Worm (Caenorhabditis elegans) whole organism, late embryonic: ENCODE results near the gene clhm-1.

ENCODE experiments used
- C08G9.2 ChIP-seq: sonication (generic microtip); optimal IDR thresholded peaks from 2 replicates; lab custom pipeline; 2016; ENCODE audit warnings: mild to moderate bottlenecking, missing genetic modification characterization, moderate library complexity, missing compliant biosample characterization
- C38D4.7 ChIP-seq: fragments of 200-800 bp; sonication (Bioruptor generic); optimal IDR thresholded peaks from 2 replicates; lab custom pipeline; 2018; ENCODE audit warnings: mild to moderate bottlenecking, missing genetic modification characterization, moderate library complexity, missing compliant biosample characterization
- F13H6.1 ChIP-seq: sonication (generic microtip); optimal IDR thresholded peaks from 2 replicates; lab custom pipeline; 2016; ENCODE audit warnings: missing genetic modification characterization, missing compliant biosample characterization
- K09A11.1 ChIP-seq: sonication (generic microtip); optimal IDR thresholded peaks from 2 replicates; lab custom pipeline; 2017; ENCODE audit warnings: antibody characterized with exemption, mild to moderate bottlenecking, missing genetic modification characterization, missing compliant biosample characterization; ENCODE audit not compliant: insufficient read depth
- T23F11.4 ChIP-seq: fragments of 200-800 bp; sonication (Bioruptor generic); optimal IDR thresholded peaks from 2 replicates; lab custom pipeline; 2018; ENCODE audit warnings: mild to moderate bottlenecking, missing genetic modification characterization, missing compliant biosample characterization
- ahr-1 ChIP-seq: sonication (generic microtip); optimal IDR thresholded peaks from 2 replicates; lab custom pipeline; 2016; ENCODE audit warnings: missing genetic modification characterization, missing compliant biosample characterization
- ama-1 ChIP-seq: fragments of 150-350 bp; optimal IDR thresholded peaks from 2 replicates; lab custom pipeline; 2014
- ceh-14 ChIP-seq: sonication (generic microtip); optimal IDR thresholded peaks from 2 replicates; lab custom pipeline; 2016; ENCODE audit warnings: missing genotype, missing genetic modification characterization, missing compliant biosample characterization
- ceh-18 ChIP-seq: sonication (generic microtip); optimal IDR thresholded peaks from 2 replicates; lab custom pipeline; 2016; ENCODE audit warnings: missing genetic modification characterization, missing compliant biosample characterization
- ceh-19 ChIP-seq: fragments of 200-800 bp; sonication (Bioruptor generic); optimal IDR thresholded peaks from 2 replicates; lab custom pipeline; 2018; ENCODE audit warnings: mild to moderate bottlenecking, missing genetic modification characterization, missing compliant biosample characterization
- ceh-2 ChIP-seq: sonication (generic microtip); optimal IDR thresholded peaks from 2 replicates; lab custom pipeline; 2016; ENCODE audit warnings: missing genotype, missing genetic modification characterization, missing compliant biosample characterization
- ceh-22 ChIP-seq: sonication (generic microtip); optimal IDR thresholded peaks from 2 replicates; lab custom pipeline; 2017; ENCODE audit warnings: missing biosample characterization, missing genetic modification characterization
- ceh-24 ChIP-seq: sonication (generic microtip); optimal IDR thresholded peaks from 2 replicates; lab custom pipeline; 2016; ENCODE audit warnings: mild to moderate bottlenecking, missing genetic modification characterization, missing compliant biosample characterization
- ceh-30 ChIP-seq: fragments of 150-350 bp; optimal IDR thresholded peaks from 2 replicates; lab custom pipeline; 2014; ENCODE audit warnings: missing biosample characterization, missing genetic modification characterization
- ceh-31 ChIP-seq: sonication (generic microtip); optimal IDR thresholded peaks from 2 replicates; lab custom pipeline; 2016; ENCODE audit warnings: missing genetic modification characterization, missing compliant biosample characterization
- ceh-34 ChIP-seq: sonication (generic microtip); optimal IDR thresholded peaks from 2 replicates; lab custom pipeline; 2016; ENCODE audit warnings: mild to moderate bottlenecking, missing genetic modification characterization, missing compliant biosample characterization
- ceh-48 ChIP-seq: sonication (generic microtip); optimal IDR thresholded peaks from 2 replicates; lab custom pipeline; 2016; ENCODE audit warnings: missing genetic modification characterization, inconsistent platforms, missing compliant biosample characterization
- ceh-6 ChIP-seq: fragments of 200-800 bp; sonication (Bioruptor generic); optimal IDR thresholded peaks from 2 replicates; lab custom pipeline; 2018; ENCODE audit warnings: mild to moderate bottlenecking, missing genetic modification characterization, missing compliant biosample characterization
- ceh-9 ChIP-seq: sonication (generic microtip); optimal IDR thresholded peaks from 2 replicates; lab custom pipeline; 2016; ENCODE audit warnings: mild to moderate bottlenecking, missing genetic modification characterization, inconsistent platforms, missing compliant biosample characterization
- che-1 ChIP-seq: sonication (generic microtip); optimal IDR thresholded peaks from 2 replicates; lab custom pipeline; 2016; ENCODE audit warnings: mild to moderate bottlenecking, missing genetic modification characterization, missing compliant biosample characterization
- dmd-4 ChIP-seq: sonication (generic microtip); optimal IDR thresholded peaks from 2 replicates; lab custom pipeline; 2016; ENCODE audit warnings: borderline replicate concordance, missing genetic modification characterization, missing compliant biosample characterization
- elt-2 ChIP-seq: sonication (generic microtip); optimal IDR thresholded peaks from 2 replicates; lab custom pipeline; 2016; ENCODE audit warnings: missing genetic modification reagents, missing genetic modification characterization, missing compliant biosample characterization
- elt-4 ChIP-seq: sonication (generic microtip); optimal IDR thresholded peaks from 2 replicates; lab custom pipeline; 2016; ENCODE audit warnings: missing genetic modification characterization, missing compliant biosample characterization
- fax-1 ChIP-seq: sonication (generic microtip); optimal IDR thresholded peaks from 2 replicates; lab custom pipeline; 2016; ENCODE audit warnings: missing genotype, missing genetic modification characterization, missing compliant biosample characterization
- gmeb-2 ChIP-seq: sonication (generic microtip); optimal IDR thresholded peaks from 2 replicates; lab custom pipeline; 2016; ENCODE audit warnings: missing genetic modification characterization, inconsistent platforms, missing compliant biosample characterization
- hlh-13 ChIP-seq: fragments of 200-800 bp; sonication (Bioruptor generic); optimal IDR thresholded peaks from 2 replicates; lab custom pipeline; 2018; ENCODE audit warnings: mild to moderate bottlenecking, missing genetic modification characterization, missing compliant biosample characterization
- hlh-15 ChIP-seq: sonication (generic microtip); optimal IDR thresholded peaks from 2 replicates; lab custom pipeline; 2016; ENCODE audit warnings: missing genetic modification characterization, missing compliant biosample characterization
- hlh-30 ChIP-seq: sonication (generic microtip); optimal IDR thresholded peaks from 2 replicates; lab custom pipeline; 2017; ENCODE audit warnings: antibody characterized with exemption, missing genetic modification characterization, missing compliant biosample characterization; ENCODE audit not compliant: insufficient read depth
- hlh-6 ChIP-seq: sonication (generic microtip); optimal IDR thresholded peaks from 2 replicates; lab custom pipeline; 2016; ENCODE audit warnings: missing genotype, missing genetic modification characterization, missing compliant biosample characterization
- hlh-8 ChIP-seq: sonication (generic microtip); optimal IDR thresholded peaks from 2 replicates; lab custom pipeline; 2016; ENCODE audit warnings: missing genotype, missing genetic modification characterization, missing compliant biosample characterization
- lim-6 ChIP-seq: sonication (generic microtip); optimal IDR thresholded peaks from 2 replicates; lab custom pipeline; 2016; ENCODE audit warnings: missing genetic modification characterization, missing compliant biosample characterization
- lin-11 ChIP-seq: fragments of 200-800 bp; sonication (Bioruptor generic); optimal IDR thresholded peaks from 2 replicates; lab custom pipeline; 2018; ENCODE audit warnings: mild to moderate bottlenecking, missing genetic modification characterization, missing compliant biosample characterization
- madf-2 ChIP-seq: sonication (generic microtip); optimal IDR thresholded peaks from 2 replicates; lab custom pipeline; 2017; ENCODE audit warnings: missing genetic modification characterization, missing compliant biosample characterization
- mec-3 ChIP-seq: sonication (generic microtip); optimal IDR thresholded peaks from 2 replicates; lab custom pipeline; 2016; ENCODE audit warnings: borderline replicate concordance, missing genetic modification characterization, missing compliant biosample characterization
- nfya-1 ChIP-seq: sonication (generic microtip); optimal IDR thresholded peaks from 2 replicates; lab custom pipeline; 2017; ENCODE audit warnings: missing genetic modification characterization, mild to moderate bottlenecking, missing compliant biosample characterization, antibody characterized with exemption, moderate library complexity
- pha-2 ChIP-seq: sonication (generic microtip); optimal IDR thresholded peaks from 2 replicates; lab custom pipeline; 2017; ENCODE audit warnings: mild to moderate bottlenecking, missing genetic modification characterization, missing compliant biosample characterization
- pqm-1 ChIP-seq: sonication (generic microtip); optimal IDR thresholded peaks from 2 replicates; lab custom pipeline; 2016; ENCODE audit warnings: missing genetic modification characterization, missing compliant biosample characterization
- pros-1 ChIP-seq: fragments of 150-350 bp; optimal IDR thresholded peaks from 2 replicates; lab custom pipeline; 2014; ENCODE audit warnings: missing biosample characterization, missing genetic modification reagents, missing genetic modification characterization
- ref-2 ChIP-seq: sonication (generic microtip); optimal IDR thresholded peaks from 2 replicates; lab custom pipeline; 2016; ENCODE audit warnings: missing genetic modification characterization, missing compliant biosample characterization
- rnt-1 ChIP-seq: sonication (generic microtip); optimal IDR thresholded peaks from 2 replicates; lab custom pipeline; 2016; ENCODE audit warnings: missing genetic modification characterization, missing compliant biosample characterization
- sdc-2 ChIP-seq: sonication (generic microtip); optimal IDR thresholded peaks from 2 replicates; lab custom pipeline; 2016; ENCODE audit warnings: missing genotype, missing genetic modification characterization, missing compliant biosample characterization
- sox-2 ChIP-seq: fragments of 200-800 bp; sonication (Bioruptor generic); IDR thresholded peaks from 2 replicates; pipeline ENCODE4 v1.3.6; 2022; ENCODE audit warnings: missing genetic modification reagents, missing genetic modification characterization, missing compliant biosample characterization
- syd-9 ChIP-seq: sonication (generic microtip); optimal IDR thresholded peaks from 2 replicates; lab custom pipeline; 2016; ENCODE audit warnings: mild to moderate bottlenecking, missing genetic modification characterization, moderate library complexity, missing compliant biosample characterization
- ttx-3 ChIP-seq: sonication (generic microtip); optimal IDR thresholded peaks from 2 replicates; lab custom pipeline; 2016; ENCODE audit warnings: missing genetic modification reagents, missing genetic modification characterization, missing compliant biosample characterization
- unc-3 ChIP-seq, 2 experiments: fragments of 200-800 bp in 1 of 2; sonication (Bioruptor generic) in 1 of 2; sonication (generic microtip) in 1 of 2; conservative IDR thresholded peaks in 1 of 2; optimal IDR thresholded peaks in 1 of 2; 2 replicates each; pipeline versions ENCODE4 v1.3.6 to Lab custom; 2016 to 2022; ENCODE audit warnings: missing compliant biosample characterization in 2 of 2, missing genetic modification characterization in 2 of 2, missing genetic modification reagents in 1 of 2
- unc-42 ChIP-seq: sonication (generic microtip); optimal IDR thresholded peaks from 2 replicates; lab custom pipeline; 2016; ENCODE audit warnings: missing genotype, missing genetic modification characterization, missing compliant biosample characterization
- unc-55 ChIP-seq: sonication (generic microtip); optimal IDR thresholded peaks from 2 replicates; lab custom pipeline; 2017; ENCODE audit warnings: missing biosample characterization, missing genetic modification reagents, missing genetic modification characterization
- unc-86 ChIP-seq: sonication (generic microtip); optimal IDR thresholded peaks from 2 replicates; lab custom pipeline; 2016; ENCODE audit warnings: missing genetic modification characterization, missing compliant biosample characterization
- zip-5 ChIP-seq: sonication (generic microtip); optimal IDR thresholded peaks from 2 replicates; lab custom pipeline; 2016; ENCODE audit warnings: missing genetic modification characterization, missing compliant biosample characterization

clhm-1 gene

DNA sequence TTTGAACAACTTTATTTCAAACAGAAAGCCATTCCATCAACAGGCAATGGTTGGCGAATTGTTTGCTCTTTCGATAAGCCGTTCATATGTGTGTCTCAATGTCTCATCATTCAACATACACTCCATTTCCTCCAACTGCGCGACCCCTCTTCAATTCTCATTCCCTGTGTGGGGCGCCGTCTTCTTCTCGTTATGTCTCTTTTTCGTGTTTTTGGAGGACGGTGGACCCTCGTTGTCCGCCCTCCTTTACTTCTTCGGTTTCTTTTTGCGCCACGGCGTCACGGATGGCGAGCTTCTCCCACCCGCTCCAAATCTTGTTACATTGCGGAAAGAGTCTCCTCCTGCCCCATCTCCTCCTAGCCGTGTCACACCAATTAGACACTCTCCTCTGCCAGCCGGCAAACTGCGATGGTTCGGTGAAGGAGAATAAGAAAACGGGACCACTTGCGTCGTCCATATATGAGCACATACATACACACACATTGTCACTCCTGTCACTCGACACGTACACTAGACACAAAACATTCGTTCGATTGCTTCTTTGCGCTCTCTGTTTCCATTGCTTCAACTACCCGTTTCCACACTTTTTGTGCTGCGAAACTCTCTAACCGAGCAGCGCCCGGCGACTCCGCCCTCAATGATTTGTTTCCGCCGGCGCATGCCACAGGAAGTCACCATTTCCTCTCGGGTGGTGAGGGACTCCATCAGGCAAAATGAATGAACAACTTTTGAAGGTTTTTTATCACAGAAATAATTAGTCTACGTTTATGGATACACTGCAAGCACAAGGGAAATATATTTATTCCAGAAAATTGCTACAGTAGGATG is 42.5 kb downstream of the clhm-1 start:
- TF ChIP-seq ceh-48 (tag; lab: Kevin White, UChicago) (no peak), ceh-34 (peak; percentile 53), zip-5 (no peak), unc-42 (peak; percentile 91), hlh-8 (no peak), ahr-1 (tag; lab: Kevin White, UChicago) (no peak), elt-4 (tag; lab: Kevin White, UChicago) (no peak), hlh-6 (tag; lab: Kevin White, UChicago) (no peak), syd-9 (tag; lab: Kevin White, UChicago) (peak; percentile 10), gmeb-2 (tag; lab: Kevin White, UChicago) (no peak), lim-6 (tag; lab: Kevin White, UChicago) (no peak), ceh-19 (peak; percentile 9), C38D4.7 (GFP tag; lab: Kevin White, UChicago) (no peak), sox-2 (GFP tag; lab: Robert Waterston, UW) (no peak), ceh-18 (tag; lab: Kevin White, UChicago) (no peak), unc-86 (tag; lab: Kevin White, UChicago) (no peak), ceh-9 (tag; lab: Kevin White, UChicago) (no peak), che-1 (tag; lab: Kevin White, UChicago) (no peak), hlh-13 (no peak), madf-2 (no peak), unc-3 (GFP tag; conservative IDR thresholded peaks at IDR 0.05; lab: Robert Waterston, UW) (no peak), unc-3 (tag; optimal IDR thresholded peaks at IDR 0.05; lab: Kevin White, UChicago) (no peak), T23F11.4 (GFP tag; lab: Kevin White, UChicago) (no peak), K09A11.1 (tag; lab: Kevin White, UChicago) (no peak), ceh-22 (tag; lab: Kevin White, UChicago) (no peak), ceh-31 (tag; lab: Kevin White, UChicago) (peak; percentile 72), hlh-30 (tag; lab: Kevin White, UChicago) (no peak), mec-3 (tag; lab: Kevin White, UChicago) (no peak), hlh-15 (tag; lab: Kevin White, UChicago) (no peak), rnt-1 (no peak), C08G9.2 (tag; lab: Kevin White, UChicago) (no peak), elt-2 (tag; lab: Kevin White, UChicago) (no peak), dmd-4 (tag; lab: Kevin White, UChicago) (peak; percentile 21), ceh-2 (tag; lab: Kevin White, UChicago) (peak; percentile 19), ttx-3 (no peak)

DNA sequence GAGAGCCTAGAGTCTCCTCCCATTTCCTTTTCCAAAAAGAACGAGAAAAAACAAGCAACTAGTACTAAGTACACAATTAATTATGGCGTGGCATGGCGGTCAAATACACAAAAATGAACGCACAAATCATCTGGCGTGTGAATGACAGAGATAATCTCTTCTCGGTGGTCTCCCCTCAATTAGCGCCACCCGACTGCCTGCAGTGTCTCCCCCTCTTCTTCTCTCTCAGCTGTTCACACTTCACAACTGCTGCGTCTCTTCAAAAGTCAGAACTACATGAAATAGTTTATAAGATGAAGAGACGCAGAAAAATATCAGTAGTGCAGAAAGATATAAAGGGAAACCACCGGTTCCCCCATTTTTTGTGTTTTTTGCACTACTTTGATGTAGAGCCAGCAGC is 43.4 kb downstream of the clhm-1 start:
- TF ChIP-seq unc-55 (GFP tag; lab: Kevin White, UChicago) (peak; percentile 87), ama-1 (lab: Kevin White, UChicago) (no peak), fax-1 (tag; lab: Kevin White, UChicago) (no peak), lin-11 (tag; lab: Kevin White, UChicago) (no peak), rnt-1 (peak; percentile 77), ceh-31 (tag; lab: Kevin White, UChicago) (peak; percentile 73), ceh-18 (tag; lab: Kevin White, UChicago) (peak; percentile 68), sdc-2 (tag; lab: Kevin White, UChicago) (no peak), ceh-24 (tag; lab: Kevin White, UChicago) (peak; percentile 6), pros-1 (tag; lab: Kevin White, UChicago) (peak; percentile 15), pha-2 (tag; lab: Kevin White, UChicago) (no peak), ttx-3 (peak; percentile 16), ceh-30 (tag; lab: Kevin White, UChicago) (no peak), ref-2 (tag; lab: Kevin White, UChicago) (peak; percentile 62), F13H6.1 (tag; lab: Kevin White, UChicago) (peak; percentile 20), ceh-14 (tag; lab: Kevin White, UChicago) (peak; percentile 68), ceh-2 (tag; lab: Kevin White, UChicago) (peak; percentile 49), T23F11.4 (GFP tag; lab: Kevin White, UChicago) (no peak), gmeb-2 (tag; lab: Kevin White, UChicago) (no peak), C08G9.2 (tag; lab: Kevin White, UChicago) (no peak), nfya-1 (tag; lab: Kevin White, UChicago) (peak; percentile 54), pqm-1 (tag; lab: Kevin White, UChicago) (no peak), ceh-6 (GFP tag; lab: Kevin White, UChicago) (no peak), hlh-30 (tag; lab: Kevin White, UChicago) (no peak), unc-86 (tag; lab: Kevin White, UChicago) (no peak), C38D4.7 (GFP tag; lab: Kevin White, UChicago) (no peak)
